Worm (Caenorhabditis elegans): ENCODE results near the gene C47E12.9.

DNA sequence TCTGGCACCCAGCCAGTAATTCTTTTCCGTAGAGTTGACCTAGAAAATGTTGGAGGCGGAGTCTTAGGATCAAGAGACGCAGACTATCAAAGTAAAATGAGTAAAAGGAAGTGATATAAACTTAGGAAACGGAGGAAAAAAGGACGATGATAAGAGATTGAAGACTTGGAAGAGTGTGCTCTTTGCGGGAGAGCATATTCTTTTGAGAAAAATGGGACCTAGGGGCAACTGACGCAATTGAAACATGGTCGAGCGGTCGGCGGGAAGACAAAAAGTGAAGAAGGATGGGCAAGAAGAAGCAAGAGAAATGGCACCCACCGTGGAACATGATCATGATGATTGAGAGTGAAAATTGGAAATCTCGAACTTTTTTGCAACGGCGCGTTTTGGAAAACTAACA is 26.5 kb upstream of the C47E12.9 start:
- TF ChIP-seq ama-1 (optimal IDR thresholded peaks at IDR 0.05) (no peak), tbx-11 (GFP tag; IDR thresholded peaks at IDR 0.05) (no peak), flt-1 (GFP tag; IDR thresholded peaks at IDR 0.05) (no peak), sea-1 (GFP tag; conservative IDR thresholded peaks at IDR 0.05) (no peak), hmbx-1 (tag; optimal IDR thresholded peaks at IDR 0.05) (no peak), ceh-13 (GFP tag; optimal IDR thresholded peaks at IDR 0.05) (no peak), tra-4 (tag; optimal IDR thresholded peaks at IDR 0.05) (no peak), ets-7 (tag; optimal IDR thresholded peaks at IDR 0.05) (no peak), F13C5.2 (tag; optimal IDR thresholded peaks at IDR 0.05) (no peak), hnd-1 (tag; optimal IDR thresholded peaks at IDR 0.05) (no peak), pes-1 (GFP tag; IDR thresholded peaks at IDR 0.05) (no peak), ceh-36 (tag; optimal IDR thresholded peaks at IDR 0.05) (no peak), B0310.2 (tag; optimal IDR thresholded peaks at IDR 0.05) (no peak)
